Fruit fly (Drosophila melanogaster) whole organism, embryonic: ENCODE measurements around the gene CG11975.
A peak's percentile ranks its signal among the peaks of the same experiment; 100 is the strongest.

ENCODE experiments used
- Abd-B ChIP-seq: fragments of 200-800 bp; sonication (Bioruptor generic); optimal IDR thresholded peaks from 2 replicates; lab custom pipeline; 2018; ENCODE audit warnings: missing biosample characterization, mild to moderate bottlenecking, missing genetic modification characterization, moderate library complexity
- Antp ChIP-seq: fragments of 200-800 bp; sonication (Bioruptor generic); optimal IDR thresholded peaks from 3 replicates; lab custom pipeline; 2016; ENCODE audit warnings: missing biosample characterization, missing genetic modification characterization
- CG10431 ChIP-seq: fragments of 200-800 bp; sonication (Bioruptor generic); optimal IDR thresholded peaks from 3 replicates; lab custom pipeline; 2018; ENCODE audit warnings: missing biosample characterization, mild to moderate bottlenecking, missing genetic modification characterization
- CG12219 ChIP-seq: fragments of 200-800 bp; sonication (Bioruptor generic); optimal IDR thresholded peaks from 3 replicates; lab custom pipeline; 2018; ENCODE audit warnings: missing biosample characterization, mild to moderate bottlenecking, missing genetic modification characterization
- CG13775 ChIP-seq: fragments of 200-800 bp; sonication (Bioruptor generic); optimal IDR thresholded peaks from 3 replicates; lab custom pipeline; 2017; ENCODE audit warnings: missing biosample characterization, mild to moderate bottlenecking, missing genetic modification characterization
- CG14860 ChIP-seq: fragments of 200-800 bp; sonication (Bioruptor generic); IDR thresholded peaks from 3 replicates; pipeline ENCODE4 v1.3.6; 2022; ENCODE audit warnings: missing biosample characterization, missing genetic modification characterization; ENCODE audit not compliant: partially characterized antibody
- CG15514 ChIP-seq: fragments of 200-800 bp; sonication (Bioruptor generic); optimal IDR thresholded peaks from 3 replicates; lab custom pipeline; 2017; ENCODE audit warnings: missing biosample characterization, missing genetic modification characterization, mild to moderate bottlenecking, moderate library complexity, missing genetic modification reagents
- CG1602 ChIP-seq: fragments of 200-800 bp; sonication (Bioruptor generic); optimal IDR thresholded peaks from 3 replicates; lab custom pipeline; 2016; ENCODE audit warnings: missing biosample characterization, missing genetic modification characterization
- CG16813 ChIP-seq: fragments of 200-800 bp; sonication (Bioruptor generic); IDR thresholded peaks from 3 replicates; pipeline ENCODE4 v1.3.6; 2022; ENCODE audit warnings: missing biosample characterization, missing genetic modification characterization; ENCODE audit not compliant: partially characterized antibody
- CG17568 ChIP-seq: fragments of 200-800 bp; sonication (Bioruptor generic); optimal IDR thresholded peaks from 2 replicates; lab custom pipeline; 2018; ENCODE audit warnings: missing biosample characterization, mild to moderate bottlenecking, missing genetic modification characterization, moderate library complexity
- CG17829 ChIP-seq: fragments of 200-800 bp; optimal IDR thresholded peaks from 2 replicates; lab custom pipeline; 2019; ENCODE audit warnings: missing biosample characterization, mild to moderate bottlenecking, missing genetic modification characterization, moderate library complexity
- CG18011 ChIP-seq: fragments of 200-800 bp; sonication (Bioruptor generic); optimal IDR thresholded peaks from 2 replicates; lab custom pipeline; 2017; ENCODE audit warnings: missing biosample characterization, missing genetic modification characterization, mild to moderate bottlenecking, moderate library complexity, missing genotype
- CG2889 ChIP-seq: fragments of 200-800 bp; sonication (Bioruptor generic); IDR thresholded peaks from 3 replicates; pipeline ENCODE4 v1.3.6; 2022; ENCODE audit warnings: missing biosample characterization, missing genetic modification characterization
- CG30403 ChIP-seq: fragments of 200-800 bp; sonication (Bioruptor generic); optimal IDR thresholded peaks from 3 replicates; lab custom pipeline; 2016; ENCODE audit warnings: missing biosample characterization, missing genetic modification characterization
- CG31388 ChIP-seq: fragments of 200-800 bp; sonication (Bioruptor generic); optimal IDR thresholded peaks from 2 replicates; lab custom pipeline; 2016; ENCODE audit warnings: missing biosample characterization, missing genetic modification characterization
- CG6175 ChIP-seq: fragments of 200-800 bp; sonication (Bioruptor generic); IDR thresholded peaks from 3 replicates; pipeline ENCODE4 v1.3.6; 2022; ENCODE audit warnings: missing biosample characterization, missing genetic modification characterization
- CG7786 ChIP-seq: fragments of 200-800 bp; sonication (Bioruptor generic); optimal IDR thresholded peaks from 2 replicates; lab custom pipeline; 2016; ENCODE audit warnings: missing biosample characterization, missing genetic modification characterization
- CG7928 ChIP-seq: fragments of 200-800 bp; sonication (Bioruptor generic); optimal IDR thresholded peaks from 2 replicates; lab custom pipeline; 2017; ENCODE audit warnings: missing biosample characterization, mild to moderate bottlenecking, missing genetic modification characterization
- CG8089 ChIP-seq: fragments of 200-800 bp; sonication (Bioruptor generic); optimal IDR thresholded peaks from 3 replicates; lab custom pipeline; 2016; ENCODE audit warnings: missing biosample characterization, missing genetic modification characterization
- CG9215 ChIP-seq: fragments of 200-800 bp; sonication (Bioruptor generic); IDR thresholded peaks from 2 replicates; pipeline ENCODE4 v1.3.6; 2022; ENCODE audit warnings: missing biosample characterization, missing genetic modification characterization
- CG9609 ChIP-seq: fragments of 200-800 bp; sonication (Bioruptor generic); optimal IDR thresholded peaks from 3 replicates; lab custom pipeline; 2016; ENCODE audit warnings: missing biosample characterization, missing genetic modification characterization
- CkIIα-i1 ChIP-seq: fragments of 200-800 bp; sonication (Bioruptor generic); IDR thresholded peaks from 2 replicates; pipeline ENCODE4 v1.3.6; 2022; ENCODE audit warnings: missing biosample characterization, missing genetic modification characterization
- CoRest ChIP-seq: fragments of 200-800 bp; sonication (Bioruptor generic); optimal IDR thresholded peaks from 3 replicates; lab custom pipeline; 2018; ENCODE audit warnings: missing biosample characterization, mild to moderate bottlenecking, missing genetic modification characterization, moderate library complexity
- HLHmδ ChIP-seq: fragments of 200-800 bp; sonication (Bioruptor generic); optimal IDR thresholded peaks from 2 replicates; lab custom pipeline; 2018; ENCODE audit warnings: missing biosample characterization, mild to moderate bottlenecking, missing genetic modification characterization, moderate library complexity
- Hey ChIP-seq: fragments of 200-800 bp; sonication (Bioruptor generic); optimal IDR thresholded peaks from 3 replicates; lab custom pipeline; 2018; ENCODE audit warnings: missing biosample characterization, mild to moderate bottlenecking, missing genetic modification characterization
- Hr39 ChIP-seq: fragments of >200 bp; optimal IDR thresholded peaks from 2 replicates; lab custom pipeline; 2017
- Poxn ChIP-seq: fragments of 200-800 bp; sonication (Bioruptor generic); IDR thresholded peaks from 2 replicates; pipeline ENCODE4 v1.3.6; 2022; ENCODE audit warnings: missing biosample characterization, missing genetic modification characterization
- Scr ChIP-seq: fragments of 200-800 bp; sonication (Bioruptor generic); IDR thresholded peaks from 2 replicates; pipeline ENCODE4 v1.3.6; 2022; ENCODE audit warnings: missing biosample characterization, missing genetic modification characterization; ENCODE audit not compliant: partially characterized antibody
- Sry-δ ChIP-seq: fragments of 200-800 bp; sonication (Bioruptor generic); optimal IDR thresholded peaks from 2 replicates; lab custom pipeline; 2016; ENCODE audit warnings: missing biosample characterization, missing genetic modification characterization
- abd-A ChIP-seq: fragments of 200-800 bp; sonication (Bioruptor generic); optimal IDR thresholded peaks from 3 replicates; lab custom pipeline; 2019; ENCODE audit warnings: missing biosample characterization, mild to moderate bottlenecking, missing genetic modification characterization, moderate library complexity
- ara ChIP-seq: fragments of 200-800 bp; sonication (Bioruptor generic); IDR thresholded peaks from 2 replicates; pipeline ENCODE4 v1.3.6; 2022; ENCODE audit warnings: missing biosample characterization, missing genetic modification characterization
- cg ChIP-seq: fragments of 200-800 bp; sonication (Bioruptor generic); optimal IDR thresholded peaks from 3 replicates; lab custom pipeline; 2019; ENCODE audit warnings: missing biosample characterization, mild to moderate bottlenecking, missing genetic modification characterization, moderate library complexity
- chinmo ChIP-seq: fragments of 200-800 bp; sonication (Bioruptor generic); IDR thresholded peaks from 4 replicates; pipeline ENCODE4 v1.3.6; 2022; ENCODE audit warnings: missing biosample characterization, missing genetic modification characterization; ENCODE audit not compliant: partially characterized antibody
- da ChIP-seq: fragments of 200-800 bp; sonication (Bioruptor generic); optimal IDR thresholded peaks from 2 replicates; lab custom pipeline; 2016; ENCODE audit warnings: missing biosample characterization, missing genetic modification characterization
- dmrt99B ChIP-seq: fragments of 200-800 bp; sonication (Bioruptor generic); optimal IDR thresholded peaks from 2 replicates; lab custom pipeline; 2018; ENCODE audit warnings: missing biosample characterization, mild to moderate bottlenecking, missing genetic modification characterization, moderate library complexity
- ewg ChIP-seq: fragments of 200-800 bp; sonication (Bioruptor generic); optimal IDR thresholded peaks from 3 replicates; lab custom pipeline; 2017; ENCODE audit warnings: mild to moderate bottlenecking, missing biosample characterization, missing genetic modification reagents, missing genetic modification characterization
- gcm ChIP-seq: fragments of 200-800 bp; sonication (Bioruptor generic); optimal IDR thresholded peaks from 2 replicates; lab custom pipeline; 2019; ENCODE audit warnings: missing biosample characterization, mild to moderate bottlenecking, missing genetic modification characterization, moderate library complexity
- jigr1 ChIP-seq: fragments of 200-800 bp; sonication (Bioruptor generic); IDR thresholded peaks from 3 replicates; pipeline ENCODE4 v1.3.6; 2022; ENCODE audit warnings: missing biosample characterization, missing genetic modification characterization
- lmd ChIP-seq: fragments of 200-800 bp; sonication (Bioruptor generic); IDR thresholded peaks from 2 replicates; pipeline ENCODE4 v1.3.6; 2022; ENCODE audit warnings: missing biosample characterization, missing genetic modification characterization
- nom ChIP-seq: fragments of 200-800 bp; sonication (Bioruptor generic); optimal IDR thresholded peaks from 2 replicates; lab custom pipeline; 2017; ENCODE audit warnings: missing biosample characterization, missing genetic modification characterization, mild to moderate bottlenecking, moderate library complexity, missing genetic modification reagents
- org-1 ChIP-seq: fragments of 200-800 bp; sonication (Bioruptor generic); optimal IDR thresholded peaks from 2 replicates; lab custom pipeline; 2017; ENCODE audit warnings: missing biosample characterization, missing genetic modification characterization
- sd ChIP-seq: fragments of 200-800 bp; sonication (Bioruptor generic); optimal IDR thresholded peaks from 3 replicates; lab custom pipeline; 2018; ENCODE audit warnings: missing biosample characterization, mild to moderate bottlenecking, missing genetic modification characterization, moderate library complexity
- sens-2 ChIP-seq: fragments of 200-800 bp; sonication (Bioruptor generic); IDR thresholded peaks from 2 replicates; pipeline ENCODE4 v1.3.6; 2022; ENCODE audit warnings: missing biosample characterization, missing genetic modification characterization
- sim ChIP-seq: fragments of 200-800 bp; sonication (Bioruptor generic); IDR thresholded peaks from 2 replicates; pipeline ENCODE4 v1.3.6; 2022; ENCODE audit warnings: missing biosample characterization, missing genetic modification characterization
- sisA ChIP-seq: fragments of 200-800 bp; sonication (Bioruptor generic); IDR thresholded peaks from 2 replicates; pipeline ENCODE4 v1.3.6; 2022; ENCODE audit warnings: missing biosample characterization, missing genetic modification characterization
- slbo ChIP-seq: fragments of 200-800 bp; sonication (Bioruptor generic); IDR thresholded peaks from 2 replicates; pipeline ENCODE4 v1.3.6; 2022; ENCODE audit warnings: missing biosample characterization, missing genetic modification characterization
- stc ChIP-seq: fragments of 200-800 bp; sonication (Bioruptor generic); IDR thresholded peaks from 2 replicates; pipeline ENCODE4 v1.3.6; 2022; ENCODE audit warnings: missing biosample characterization, missing genetic modification characterization
- tgo ChIP-seq: fragments of 200-800 bp; sonication (Bioruptor generic); IDR thresholded peaks from 3 replicates; pipeline ENCODE4 v1.3.6; 2022; ENCODE audit warnings: missing biosample characterization, missing genetic modification characterization
- vvl ChIP-seq: fragments of 200-800 bp; sonication (Bioruptor generic); IDR thresholded peaks from 2 replicates; pipeline ENCODE4 v1.3.6; 2022; ENCODE audit warnings: missing biosample characterization, missing genetic modification characterization
- zfh1 ChIP-seq: fragments of 200-800 bp; sonication (Bioruptor generic); IDR thresholded peaks from 3 replicates; pipeline ENCODE4 v1.3.6; 2022; ENCODE audit warnings: missing biosample characterization, missing genetic modification characterization

The CG11975 gene

dm6 chr3R:8954515-8955358 lies 38.3 kb upstream of the CG11975 start (continued):
- TF ChIP-seq CG14860 (GFP tag; lab: Robert Waterston, UW), result no peak
- no peak for TF ChIP-seq CkIIα-i1 (GFP tag; lab: Robert Waterston, UW)
- TF ChIP-seq da (GFP tag; lab: Kevin White, UChicago), result no peak
- peak; percentile 37; the same call in 1 of the 2 replicates for TF ChIP-seq sisA (GFP tag; lab: Robert Waterston, UW)
- peak; percentile 36 for TF ChIP-seq CG1602
- TF ChIP-seq CG10431, result no peak
- no peak for TF ChIP-seq slbo (GFP tag; lab: Robert Waterston, UW)
- TF ChIP-seq CG12219 (GFP tag; lab: Kevin White, UChicago), result no peak
- peak; percentile 78 for TF ChIP-seq tgo (GFP tag; lab: Robert Waterston, UW)
- no peak for TF ChIP-seq ara (GFP tag; lab: Robert Waterston, UW)
- peak; percentile 30 for TF ChIP-seq ewg
- TF ChIP-seq CG7786, result no peak
- peak; percentile 76; the same call in 1 of the 4 replicates for TF ChIP-seq chinmo
- TF ChIP-seq Abd-B, result peak; percentile 42
- no peak for TF ChIP-seq CG17568 (GFP tag; lab: Kevin White, UChicago)
- TF ChIP-seq dmrt99B (tag; lab: Kevin White, UChicago), result peak; percentile 85
- no peak for TF ChIP-seq CG6175 (GFP tag; lab: Robert Waterston, UW)
- TF ChIP-seq vvl (GFP tag; lab: Robert Waterston, UW), result peak; percentile 74
- no peak for TF ChIP-seq CG7928
- TF ChIP-seq nom (GFP tag; lab: Kevin White, UChicago), result no peak
- TF ChIP-seq cg (GFP tag; lab: Kevin White, UChicago), result no peak
- TF ChIP-seq Hey, result no peak
- TF ChIP-seq CG30403 (GFP tag; lab: Kevin White, UChicago), result peak; percentile 45
- TF ChIP-seq CG13775 (GFP tag; lab: Kevin White, UChicago), result no peak
- no peak; the same call in 1 of the 2 replicates for TF ChIP-seq stc (GFP tag; lab: Robert Waterston, UW)
- no peak; the same call in 1 of the 2 replicates for TF ChIP-seq lmd (GFP tag; lab: Robert Waterston, UW)
- TF ChIP-seq Antp (GFP tag; lab: Kevin White, UChicago), result no peak
- no peak for TF ChIP-seq jigr1 (GFP tag; lab: Robert Waterston, UW)
- TF ChIP-seq Scr (GFP tag; lab: Robert Waterston, UW), result no peak
- TF ChIP-seq sim (GFP tag; lab: Robert Waterston, UW), result no peak
- TF ChIP-seq HLHmδ, result no peak
- TF ChIP-seq CG9609 (GFP tag; lab: Kevin White, UChicago), result no peak
- TF ChIP-seq zfh1 (GFP tag; lab: Robert Waterston, UW), result no peak
- peak; percentile 66 for TF ChIP-seq CoRest
- TF ChIP-seq Sry-δ (GFP tag; lab: Kevin White, UChicago), result no peak
- TF ChIP-seq Hr39, result no peak
- TF ChIP-seq gcm (GFP tag; lab: Kevin White, UChicago), result peak; percentile 74
- TF ChIP-seq CG8089, result no peak
- TF ChIP-seq abd-A, result peak; percentile 97
- TF ChIP-seq org-1, result peak; percentile 27
- no peak for TF ChIP-seq Poxn (GFP tag; lab: Robert Waterston, UW)
- no peak for TF ChIP-seq CG15514
- no peak for TF ChIP-seq CG31388 (GFP tag; lab: Kevin White, UChicago)
- TF ChIP-seq sens-2 (GFP tag; lab: Robert Waterston, UW), result no peak
- TF ChIP-seq CG16813, result no peak
- TF ChIP-seq CG18011, result no peak
- TF ChIP-seq sd (tag; lab: Kevin White, UChicago), result peak; percentile 84
- peak; percentile 84 for TF ChIP-seq CG17829 (tag; lab: Kevin White, UChicago)
- TF ChIP-seq CG9215 (GFP tag; lab: Robert Waterston, UW), result no peak
- TF ChIP-seq CG2889 (GFP tag; lab: Robert Waterston, UW), result no peak
